Fruit fly (Drosophila melanogaster) whole organism, embryonic: ENCODE results near the gene Srrm234.

Experiments used
- Bgb ChIP-seq: fragments of 200-800 bp; sonication (Bioruptor generic); IDR thresholded peaks from 2 replicates; pipeline ENCODE4 v1.3.6; 2022; ENCODE audit warnings: missing biosample characterization, missing genetic modification characterization; ENCODE audit not compliant: partially characterized antibody
- CG1024 ChIP-seq: fragments of 200-800 bp; sonication (Bioruptor generic); IDR thresholded peaks from 2 replicates; pipeline ENCODE4 v1.3.6; 2022; ENCODE audit warnings: missing biosample characterization, missing genetic modification characterization
- CG10543 ChIP-seq: fragments of 200-800 bp; sonication (Bioruptor generic); optimal IDR thresholded peaks from 3 replicates; lab custom pipeline; 2017; ENCODE audit warnings: missing biosample characterization, mild to moderate bottlenecking, missing genetic modification characterization, moderate library complexity
- CG12155 ChIP-seq: fragments of 200-800 bp; sonication (Bioruptor generic); optimal IDR thresholded peaks from 3 replicates; lab custom pipeline; 2016; ENCODE audit warnings: missing biosample characterization, missing genetic modification characterization
- CG13894 ChIP-seq: fragments of 200-800 bp; sonication (Bioruptor generic); optimal IDR thresholded peaks from 3 replicates; lab custom pipeline; 2018; ENCODE audit warnings: missing biosample characterization, mild to moderate bottlenecking, missing genetic modification characterization, moderate library complexity
- CG14710 ChIP-seq: fragments of 200-800 bp; sonication (Bioruptor generic); optimal IDR thresholded peaks from 3 replicates; lab custom pipeline; 2019; ENCODE audit warnings: missing biosample characterization, mild to moderate bottlenecking, missing genetic modification characterization, moderate library complexity
- CG15514 ChIP-seq: fragments of 200-800 bp; sonication (Bioruptor generic); optimal IDR thresholded peaks from 3 replicates; lab custom pipeline; 2017; ENCODE audit warnings: missing biosample characterization, missing genetic modification characterization, mild to moderate bottlenecking, moderate library complexity, missing genetic modification reagents
- CG17359 ChIP-seq: fragments of 200-800 bp; sonication (Bioruptor generic); optimal IDR thresholded peaks from 3 replicates; lab custom pipeline; 2018; ENCODE audit warnings: missing biosample characterization, mild to moderate bottlenecking, missing genetic modification characterization, moderate library complexity
- CG18599 ChIP-seq: fragments of 200-800 bp; sonication (Bioruptor generic); optimal IDR thresholded peaks from 3 replicates; lab custom pipeline; 2017; ENCODE audit warnings: missing biosample characterization, missing genetic modification characterization, mild to moderate bottlenecking, moderate library complexity, missing genetic modification reagents
- CG18619 ChIP-seq: fragments of 200-800 bp; sonication (Bioruptor generic); optimal IDR thresholded peaks from 3 replicates; lab custom pipeline; 2017; ENCODE audit warnings: missing biosample characterization, mild to moderate bottlenecking, missing genetic modification characterization
- CG2120 ChIP-seq: fragments of 200-800 bp; sonication (Bioruptor generic); optimal IDR thresholded peaks from 3 replicates; lab custom pipeline; 2016; ENCODE audit warnings: missing biosample characterization, missing genetic modification characterization
- CG3995 ChIP-seq: fragments of 200-800 bp; sonication (Bioruptor generic); optimal IDR thresholded peaks from 3 replicates; lab custom pipeline; 2016; ENCODE audit warnings: missing biosample characterization, missing genetic modification characterization
- CG4730 ChIP-seq: fragments of 200-800 bp; sonication (Bioruptor generic); IDR thresholded peaks from 2 replicates; pipeline ENCODE4 v1.3.6; 2022; ENCODE audit warnings: missing biosample characterization, missing genetic modification characterization
- CG7963 ChIP-seq: fragments of 200-800 bp; sonication (Bioruptor generic); IDR thresholded peaks from 3 replicates; pipeline ENCODE4 v1.3.6; 2022; ENCODE audit warnings: missing biosample characterization, missing genetic modification characterization; ENCODE audit not compliant: partially characterized antibody
- CG8478 ChIP-seq: fragments of >200 bp; optimal IDR thresholded peaks from 2 replicates; lab custom pipeline; 2018
- Dbx ChIP-seq: fragments of 200-800 bp; sonication (Bioruptor generic); IDR thresholded peaks from 3 replicates; pipeline ENCODE4 v1.3.6; 2022; ENCODE audit warnings: missing biosample characterization, missing genetic modification characterization
- Deaf1 ChIP-seq: fragments of 200-800 bp; optimal IDR thresholded peaks from 3 replicates; lab custom pipeline; 2019; ENCODE audit warnings: missing biosample characterization, mild to moderate bottlenecking, missing genetic modification characterization, moderate library complexity
- Fer1 ChIP-seq: fragments of 200-800 bp; sonication (Bioruptor generic); optimal IDR thresholded peaks from 2 replicates; lab custom pipeline; 2017; ENCODE audit warnings: missing biosample characterization, mild to moderate bottlenecking, missing genetic modification characterization
- Jarid2 ChIP-seq: fragments of 200-800 bp; sonication (Bioruptor generic); optimal IDR thresholded peaks from 3 replicates; lab custom pipeline; 2017; ENCODE audit warnings: mild to moderate bottlenecking, missing biosample characterization, missing genetic modification reagents, missing genetic modification characterization
- Kr ChIP-seq: fragments of 200-800 bp; sonication (Bioruptor generic); optimal IDR thresholded peaks from 2 replicates; lab custom pipeline; 2017; ENCODE audit warnings: missing biosample characterization, mild to moderate bottlenecking, missing genetic modification characterization
- NFAT ChIP-seq: fragments of 200-800 bp; sonication (Bioruptor generic); IDR thresholded peaks from 2 replicates; pipeline ENCODE4 v1.3.6; 2022; ENCODE audit warnings: missing biosample characterization, missing genetic modification characterization
- TFAM ChIP-seq: fragments of 200-800 bp; sonication (Bioruptor generic); optimal IDR thresholded peaks from 2 replicates; lab custom pipeline; 2017; ENCODE audit warnings: missing biosample characterization, missing genetic modification characterization, inconsistent platforms
- Trl ChIP-seq, 3 experiments: fragments of >200 bp in 2 of 3; fragments of 200-800 bp in 1 of 3; sonication (Bioruptor generic) in 1 of 3; optimal IDR thresholded peaks; 2 replicates in 1 of 3; 3 replicates in 2 of 3; lab custom pipeline; 2016 to 2017; ENCODE audit warnings: missing biosample characterization in 1 of 3, missing genetic modification characterization in 1 of 3
- abd-A ChIP-seq: fragments of 200-800 bp; sonication (Bioruptor generic); optimal IDR thresholded peaks from 3 replicates; lab custom pipeline; 2019; ENCODE audit warnings: missing biosample characterization, mild to moderate bottlenecking, missing genetic modification characterization, moderate library complexity
- ara ChIP-seq: fragments of 200-800 bp; sonication (Bioruptor generic); IDR thresholded peaks from 2 replicates; pipeline ENCODE4 v1.3.6; 2022; ENCODE audit warnings: missing biosample characterization, missing genetic modification characterization
- bcd ChIP-seq: fragments of 200-800 bp; sonication (Bioruptor generic); optimal IDR thresholded peaks from 2 replicates; lab custom pipeline; 2017; ENCODE audit warnings: missing biosample characterization, mild to moderate bottlenecking, missing genetic modification characterization
- bigmax ChIP-seq: fragments of 200-800 bp; sonication (Bioruptor generic); optimal IDR thresholded peaks from 2 replicates; lab custom pipeline; 2018; ENCODE audit warnings: missing biosample characterization, mild to moderate bottlenecking, missing genetic modification characterization
- chinmo ChIP-seq: fragments of 200-800 bp; sonication (Bioruptor generic); IDR thresholded peaks from 4 replicates; pipeline ENCODE4 v1.3.6; 2022; ENCODE audit warnings: missing biosample characterization, missing genetic modification characterization; ENCODE audit not compliant: partially characterized antibody
- crol ChIP-seq: fragments of 200-800 bp; sonication (Bioruptor generic); IDR thresholded peaks from 2 replicates; pipeline ENCODE4 v1.3.6; 2022; ENCODE audit warnings: missing biosample characterization, missing genetic modification characterization
- dpn ChIP-seq, 2 experiments: fragments of 200-800 bp; sonication (Bioruptor generic); optimal IDR thresholded peaks; 3 replicates each; lab custom pipeline; 2016; ENCODE audit warnings: missing biosample characterization in 2 of 2, missing genetic modification characterization in 2 of 2
- h ChIP-seq: fragments of >200 bp; optimal IDR thresholded peaks from 2 replicates; lab custom pipeline; 2017
- knrl ChIP-seq: fragments of 200-800 bp; sonication (Bioruptor generic); IDR thresholded peaks from 3 replicates; pipeline ENCODE4 v1.3.6; 2022; ENCODE audit warnings: missing biosample characterization, missing genetic modification characterization; ENCODE audit not compliant: partially characterized antibody
- lab ChIP-seq: fragments of 200-800 bp; sonication (Bioruptor generic); optimal IDR thresholded peaks from 3 replicates; lab custom pipeline; 2017; ENCODE audit warnings: missing biosample characterization, missing genetic modification characterization, mild to moderate bottlenecking, moderate library complexity, missing genetic modification reagents
- lilli ChIP-seq: fragments of 200-800 bp; sonication (Bioruptor generic); optimal IDR thresholded peaks from 3 replicates; lab custom pipeline; 2016; ENCODE audit warnings: missing biosample characterization, missing genetic modification characterization
- nerfin-1 ChIP-seq: fragments of 200-800 bp; sonication (Bioruptor generic); optimal IDR thresholded peaks from 3 replicates; lab custom pipeline; 2019; ENCODE audit warnings: missing biosample characterization, mild to moderate bottlenecking, missing genetic modification characterization, moderate library complexity
- nom ChIP-seq: fragments of 200-800 bp; sonication (Bioruptor generic); optimal IDR thresholded peaks from 2 replicates; lab custom pipeline; 2017; ENCODE audit warnings: missing biosample characterization, missing genetic modification characterization, mild to moderate bottlenecking, moderate library complexity, missing genetic modification reagents
- odd ChIP-seq: fragments of 200-800 bp; sonication (Bioruptor generic); optimal IDR thresholded peaks from 2 replicates; lab custom pipeline; 2017; ENCODE audit warnings: missing biosample characterization, mild to moderate bottlenecking, missing genetic modification characterization
- org-1 ChIP-seq: fragments of 200-800 bp; sonication (Bioruptor generic); optimal IDR thresholded peaks from 2 replicates; lab custom pipeline; 2017; ENCODE audit warnings: missing biosample characterization, missing genetic modification characterization
- pzg ChIP-seq: fragments of 200-800 bp; sonication (Bioruptor generic); optimal IDR thresholded peaks from 3 replicates; lab custom pipeline; 2018; ENCODE audit warnings: missing biosample characterization, mild to moderate bottlenecking, missing genetic modification characterization, moderate library complexity
- ro ChIP-seq: fragments of 200-800 bp; sonication (Bioruptor generic); IDR thresholded peaks from 2 replicates; pipeline ENCODE4 v1.3.6; 2022; ENCODE audit warnings: missing biosample characterization, missing genetic modification characterization
- scrt ChIP-seq: fragments of 200-800 bp; sonication (Bioruptor generic); optimal IDR thresholded peaks from 2 replicates; lab custom pipeline; 2018; ENCODE audit warnings: missing biosample characterization, mild to moderate bottlenecking, missing genetic modification characterization, moderate library complexity
- sens ChIP-seq: fragments of 200-800 bp; sonication (Bioruptor generic); peaks from one replicate; lab custom pipeline; 2016; ENCODE audit warnings: missing biosample characterization, missing genetic modification characterization
- sens-2 ChIP-seq: fragments of 200-800 bp; sonication (Bioruptor generic); IDR thresholded peaks from 2 replicates; pipeline ENCODE4 v1.3.6; 2022; ENCODE audit warnings: missing biosample characterization, missing genetic modification characterization
- seq ChIP-seq: fragments of 200-800 bp; sonication (Bioruptor generic); IDR thresholded peaks from 2 replicates; pipeline ENCODE4 v1.3.6; 2022; ENCODE audit warnings: missing biosample characterization, missing genetic modification characterization
- slbo ChIP-seq: fragments of 200-800 bp; sonication (Bioruptor generic); IDR thresholded peaks from 2 replicates; pipeline ENCODE4 v1.3.6; 2022; ENCODE audit warnings: missing biosample characterization, missing genetic modification characterization
- ttk ChIP-seq: fragments of 200-800 bp; sonication (Bioruptor generic); IDR thresholded peaks from 2 replicates; pipeline ENCODE4 v2.1.2; 2022; ENCODE audit warnings: missing biosample characterization, missing genetic modification characterization
- vfl ChIP-seq: fragments of 200-800 bp; sonication (Bioruptor generic); optimal IDR thresholded peaks from 2 replicates; lab custom pipeline; 2016; ENCODE audit warnings: missing biosample characterization, missing genetic modification characterization
- vvl ChIP-seq: fragments of 200-800 bp; sonication (Bioruptor generic); IDR thresholded peaks from 2 replicates; pipeline ENCODE4 v1.3.6; 2022; ENCODE audit warnings: missing biosample characterization, missing genetic modification characterization

Srrm234 gene

DNA sequence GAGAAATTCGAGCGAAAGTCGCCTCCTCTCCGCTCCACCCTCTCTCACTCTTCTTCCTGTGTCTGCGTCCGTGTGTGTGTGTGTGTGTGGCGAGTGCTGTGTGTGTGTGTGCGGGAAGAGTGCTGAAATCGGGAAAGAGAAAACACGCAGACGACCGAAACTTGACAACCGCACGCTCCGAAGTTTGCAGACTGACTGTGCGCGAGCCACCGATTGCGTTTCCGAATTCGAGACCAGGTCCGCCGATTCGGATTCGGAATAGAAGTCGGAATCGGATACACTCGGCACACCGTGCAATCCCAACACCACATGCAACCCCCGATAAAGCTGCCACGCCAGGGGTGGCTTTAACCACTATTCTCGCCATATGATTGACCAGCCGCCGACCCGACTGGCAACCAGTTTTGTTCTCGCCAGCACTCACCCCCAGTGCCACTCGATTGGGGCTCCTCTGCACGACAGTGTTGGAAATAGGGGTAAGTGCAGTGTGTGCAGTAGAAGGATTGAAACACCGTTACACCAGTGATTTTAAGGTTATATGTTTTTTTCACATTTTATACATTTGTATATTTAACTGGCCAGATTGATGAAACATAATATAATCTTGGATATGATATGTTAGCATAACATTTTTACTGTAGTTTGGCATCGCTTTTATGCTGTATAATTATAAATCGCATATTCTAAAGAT lies 36.5 kb downstream of the Srrm234 start, which contains the start of gene CG13928:
Gene CG13928 (minus strand): TSS at position 202 of the 691 bp plus-strand sequence.
- TF ChIP-seq CG4730 (GFP tag; lab: Robert Waterston, UW) (no peak), scrt (peak; percentile 42), CG3995 (GFP tag; lab: Kevin White, UChicago) (peak; percentile 60), pzg (GFP tag; lab: Kevin White, UChicago) (peak; percentile 21), CG13894 (tag; lab: Kevin White, UChicago) (peak; percentile 98), sens (GFP tag; lab: Kevin White, UChicago) (peak; percentile 58), Jarid2 (GFP tag; lab: Kevin White, UChicago) (peak; percentile 66), crol (GFP tag; lab: Robert Waterston, UW) (peak; percentile 84), dpn (GFP tag; optimal IDR thresholded peaks at IDR 0.05; lab: Kevin White, UChicago) (no peak), NFAT (GFP tag; lab: Robert Waterston, UW) (0 out of 2 replicates have a peak, but pooled peaks have one; percentile 36), CG8478 (lab: Kevin White, UChicago) (peak; percentile 11), chinmo (GFP tag; lab: Robert Waterston, UW) (peak; percentile 73; the same call in 1 of the 4 replicates), sens-2 (GFP tag; lab: Robert Waterston, UW) (no peak), CG1024 (GFP tag; lab: Robert Waterston, UW) (0 out of 2 replicates have a peak, but pooled peaks have one; percentile 20), odd (GFP tag; lab: Kevin White, UChicago) (no peak), CG15514 (peak; percentile 21), nerfin-1 (tag; lab: Kevin White, UChicago) (peak; percentile 21), Kr (peak; percentile 44), ro (GFP tag; lab: Robert Waterston, UW) (no peak), CG18619 (GFP tag; lab: Kevin White, UChicago) (no peak), vvl (0 out of 2 replicates have a peak, but pooled peaks have one; percentile 18), h (lab: Kevin White, UChicago) (no peak), Trl (optimal IDR thresholded peaks at IDR 0.05; lab: Kevin White, UChicago) (peak; percentile 24 to 53), Trl (GFP tag; optimal IDR thresholded peaks at IDR 0.05; lab: Kevin White, UChicago) (no peak), TFAM (GFP tag; lab: Kevin White, UChicago) (no peak), CG12155 (peak; percentile 14), ara (GFP tag; lab: Robert Waterston, UW) (no peak), CG14710 (tag; lab: Kevin White, UChicago) (no peak), abd-A (tag; lab: Kevin White, UChicago) (peak; percentile 14), bigmax (peak; percentile 81), ttk (GFP tag; lab: Robert Waterston, UW) (0 out of 2 replicates have a peak, but pooled peaks have one; percentile 17), Dbx (GFP tag; lab: Robert Waterston, UW) (peak; percentile 42; the same call in 1 of the 3 replicates), Bgb (GFP tag; lab: Robert Waterston, UW) (peak; percentile 69; the same call in 1 of the 2 replicates), lilli (GFP tag; lab: Kevin White, UChicago) (no peak), lab (GFP tag; lab: Kevin White, UChicago) (peak; percentile 9), bcd (peak; percentile 3), vfl (GFP tag; lab: Kevin White, UChicago) (no peak), org-1 (GFP tag; lab: Kevin White, UChicago) (no peak), CG17359 (tag; lab: Kevin White, UChicago) (no peak), Deaf1 (tag; lab: Kevin White, UChicago) (peak; percentile 94), CG10543 (GFP tag; lab: Kevin White, UChicago) (peak; percentile 19), CG18599 (peak; percentile 34), nom (GFP tag; lab: Kevin White, UChicago) (peak; percentile 23), Fer1 (GFP tag; lab: Kevin White, UChicago) (peak; percentile 40), knrl (0 out of 3 replicates have a peak, but pooled peaks have one; percentile 11), seq (peak; percentile 75; the same call in 1 of the 2 replicates), CG2120 (GFP tag; lab: Kevin White, UChicago) (peak; percentile 10), CG7963 (GFP tag; lab: Robert Waterston, UW) (no peak), slbo (GFP tag; lab: Robert Waterston, UW) (peak; percentile 12; the same call in 1 of the 2 replicates)
